In genomic region chr3L:10922973-10923372, dm6 we compare ENCODE assay signal across 3 fruit fly cellular contexts.
A peak's percentile ranks its signal among the peaks of the same experiment; 100 is the strongest.
TF ChIP-seq lines count a peak whose summit lies in the region.

No protein-coding gene starts in this region.

- TF ChIP-seq CTCF in whole organism, embryonic (GFP tag; optimal IDR thresholded peaks at IDR 0.05; lab: Kevin White, UChicago) = no peak

TF ChIP-seq in whole organism, embryonic, 481 proteins besides CTCF, POLR2A, EP300 and RAD21:
- TF ChIP-seq CG4424 (GFP tag; optimal IDR thresholded peaks at IDR 0.05; lab: Kevin White, UChicago) = no peak
- peak; percentile 33; the same call in 1 of the 2 replicates for TF ChIP-seq Drgx (GFP tag; IDR thresholded peaks at IDR 0.05; lab: Robert Waterston, UW)
- TF ChIP-seq CG17912 (GFP tag; optimal IDR thresholded peaks at IDR 0.05; lab: Kevin White, UChicago) = no peak
- no peak for TF ChIP-seq CG7963 (GFP tag; IDR thresholded peaks at IDR 0.05; lab: Robert Waterston, UW; ENCODE audit: partially characterized antibody)
- TF ChIP-seq tio (GFP tag; optimal IDR thresholded peaks at IDR 0.05; lab: Kevin White, UChicago) = no peak
- no peak for TF ChIP-seq CG12104 (GFP tag; optimal IDR thresholded peaks at IDR 0.05; lab: Kevin White, UChicago)
- no peak for TF ChIP-seq Xbp1 (GFP tag; optimal IDR thresholded peaks at IDR 0.05; lab: Kevin White, UChicago)
- TF ChIP-seq CG2120 (GFP tag; optimal IDR thresholded peaks at IDR 0.05; lab: Kevin White, UChicago) = no peak
- no peak for TF ChIP-seq emc (GFP tag; optimal IDR thresholded peaks at IDR 0.05; lab: Kevin White, UChicago)
- no peak for TF ChIP-seq CG2116 (GFP tag; optimal IDR thresholded peaks at IDR 0.05; lab: Kevin White, UChicago)
- no peak for TF ChIP-seq C15 (GFP tag; IDR thresholded peaks at IDR 0.05; lab: Robert Waterston, UW)
- TF ChIP-seq wek (GFP tag; optimal IDR thresholded peaks at IDR 0.05; lab: Kevin White, UChicago) = no peak
- TF ChIP-seq Chrac-16 (GFP tag; optimal IDR thresholded peaks at IDR 0.05; lab: Kevin White, UChicago) = no peak
- TF ChIP-seq Lpt (GFP tag; optimal IDR thresholded peaks at IDR 0.05; lab: Kevin White, UChicago) = no peak
- no peak for TF ChIP-seq ac (GFP tag; optimal IDR thresholded peaks at IDR 0.05; lab: Kevin White, UChicago)
- TF ChIP-seq nom (GFP tag; optimal IDR thresholded peaks at IDR 0.05; lab: Kevin White, UChicago) = peak; percentile 9
- no peak for TF ChIP-seq CG11398 (GFP tag; optimal IDR thresholded peaks at IDR 0.05; lab: Kevin White, UChicago)
- no peak for TF ChIP-seq CG32772 (GFP tag; IDR thresholded peaks at IDR 0.05; lab: Robert Waterston, UW)
- no peak for TF ChIP-seq CG32767 (GFP tag; IDR thresholded peaks at IDR 0.05; lab: Robert Waterston, UW)
- TF ChIP-seq psq (GFP tag; optimal IDR thresholded peaks at IDR 0.05; lab: Kevin White, UChicago) = no peak
- TF ChIP-seq CG4730 (GFP tag; IDR thresholded peaks at IDR 0.05; lab: Robert Waterston, UW) = no peak
- TF ChIP-seq CG3281 (GFP tag; optimal IDR thresholded peaks at IDR 0.05; lab: Kevin White, UChicago) = no peak
- TF ChIP-seq cas (GFP tag; IDR thresholded peaks at IDR 0.05; lab: Robert Waterston, UW) = no peak
- TF ChIP-seq bsh (GFP tag; optimal IDR thresholded peaks at IDR 0.05; lab: Kevin White, UChicago) = peak in 1 of 2 experiments; percentile 52

TF ChIP-seq in whole organism, prepupa, 60 proteins besides CTCF, POLR2A, EP300 and RAD21 (continues in another document):
- no peak for TF ChIP-seq Sox15 (GFP tag; optimal IDR thresholded peaks at IDR 0.05; lab: Kevin White, UChicago)
- no peak for TF ChIP-seq CG11294 (GFP tag; IDR thresholded peaks at IDR 0.05; lab: Robert Waterston, UW)
- peak; percentile 30 for TF ChIP-seq CG6276 (GFP tag; optimal IDR thresholded peaks at IDR 0.05; lab: Kevin White, UChicago)
- TF ChIP-seq Eip78C (GFP tag; lab: Kevin White, UChicago) = peak; percentile 88
- TF ChIP-seq CG10631 (GFP tag; optimal IDR thresholded peaks at IDR 0.05; lab: Kevin White, UChicago) = peak; percentile 77
- peak; percentile 76 for TF ChIP-seq CG32006 (GFP tag; optimal IDR thresholded peaks at IDR 0.05; lab: Kevin White, UChicago)
- TF ChIP-seq CG3919 (GFP tag; optimal IDR thresholded peaks at IDR 0.05; lab: Kevin White, UChicago) = no peak
- no peak for TF ChIP-seq fkh (GFP tag; optimal IDR thresholded peaks at IDR 0.05; lab: Kevin White, UChicago)
- TF ChIP-seq Smox (GFP tag; optimal IDR thresholded peaks at IDR 0.05; lab: Kevin White, UChicago) = no peak
- no peak for TF ChIP-seq Hr39 (GFP tag; optimal IDR thresholded peaks at IDR 0.05; lab: Kevin White, UChicago)
- TF ChIP-seq Eip93F (GFP tag; optimal IDR thresholded peaks at IDR 0.05; lab: Kevin White, UChicago) = no peak
- no peak for TF ChIP-seq esn (GFP tag; optimal IDR thresholded peaks at IDR 0.05; lab: Kevin White, UChicago)
- peak; percentile 31 for TF ChIP-seq CG8632 (GFP tag; optimal IDR thresholded peaks at IDR 0.05; lab: Kevin White, UChicago)
- TF ChIP-seq CG4318 (GFP tag; optimal IDR thresholded peaks at IDR 0.05; lab: Kevin White, UChicago) = peak; percentile 56
- peak; percentile 68 for TF ChIP-seq CG15336 (GFP tag; IDR thresholded peaks at IDR 0.05; lab: Robert Waterston, UW)
- TF ChIP-seq OdsH (GFP tag; optimal IDR thresholded peaks at IDR 0.05; lab: Kevin White, UChicago) = peak; percentile 51
- no peak for TF ChIP-seq CG7368 (GFP tag; optimal IDR thresholded peaks at IDR 0.05; lab: Kevin White, UChicago)
- TF ChIP-seq net (GFP tag; optimal IDR thresholded peaks at IDR 0.05; lab: Kevin White, UChicago) = peak; percentile 14
- peak; percentile 45 for TF ChIP-seq CG34406 (GFP tag; optimal IDR thresholded peaks at IDR 0.05; lab: Kevin White, UChicago)
- no peak for TF ChIP-seq cyc (GFP tag; optimal IDR thresholded peaks at IDR 0.05; lab: Kevin White, UChicago)
- TF ChIP-seq spab (GFP tag; optimal IDR thresholded peaks at IDR 0.05; lab: Kevin White, UChicago) = peak; percentile 68
- peak; percentile 33 for TF ChIP-seq CG6808 (GFP tag; optimal IDR thresholded peaks at IDR 0.05; lab: Kevin White, UChicago)
- peak; percentile 49 for TF ChIP-seq achi (GFP tag; optimal IDR thresholded peaks at IDR 0.05; lab: Kevin White, UChicago)
- TF ChIP-seq fd59A (GFP tag; optimal IDR thresholded peaks at IDR 0.05; lab: Kevin White, UChicago) = peak; percentile 50
- peak in 1 of 2 experiments; percentile 46 for TF ChIP-seq salr (GFP tag; optimal IDR thresholded peaks at IDR 0.05; lab: Kevin White, UChicago)
- TF ChIP-seq CG16779 (tag; optimal IDR thresholded peaks at IDR 0.05; lab: Kevin White, UChicago) = peak; percentile 3
- TF ChIP-seq ss (GFP tag; optimal IDR thresholded peaks at IDR 0.05; lab: Kevin White, UChicago) = peak; percentile 74 to 79
- no peak for TF ChIP-seq Hr38 (GFP tag; optimal IDR thresholded peaks at IDR 0.05; lab: Kevin White, UChicago)
- TF ChIP-seq CG6854 (GFP tag; optimal IDR thresholded peaks at IDR 0.05; lab: Kevin White, UChicago) = no peak
- TF ChIP-seq CG10669 (GFP tag; optimal IDR thresholded peaks at IDR 0.05; lab: Kevin White, UChicago) = peak; percentile 63
- peak; percentile 85 for TF ChIP-seq dsx (GFP tag; optimal IDR thresholded peaks at IDR 0.05; lab: Kevin White, UChicago; ENCODE audit: poor library complexity, severe bottlenecking)
- peak; percentile 86 for TF ChIP-seq Ets96B (tag; optimal IDR thresholded peaks at IDR 0.05; lab: Kevin White, UChicago)
- TF ChIP-seq acj6 (GFP tag; optimal IDR thresholded peaks at IDR 0.05; lab: Kevin White, UChicago) = peak; percentile 30
- TF ChIP-seq CG1621 (tag; optimal IDR thresholded peaks at IDR 0.05; lab: Kevin White, UChicago) = peak; percentile 21
- peak; percentile 84 for TF ChIP-seq CG3032 (tag; optimal IDR thresholded peaks at IDR 0.05; lab: Kevin White, UChicago)
- TF ChIP-seq CG11762 (GFP tag; optimal IDR thresholded peaks at IDR 0.05; lab: Kevin White, UChicago; ENCODE audit: insufficient read depth) = no peak

TF ChIP-seq in whole organism, pupa, 21 proteins besides CTCF, POLR2A, EP300 and RAD21:
- TF ChIP-seq CG4496 (GFP tag; IDR thresholded peaks at IDR 0.05; lab: Robert Waterston, UW) (no peak), CG15710 (tag; optimal IDR thresholded peaks at IDR 0.05; lab: Kevin White, UChicago) (peak; percentile 84), CG13204 (GFP tag; optimal IDR thresholded peaks at IDR 0.05; lab: Kevin White, UChicago) (no peak), CG9948 (tag; optimal IDR thresholded peaks at IDR 0.05; lab: Kevin White, UChicago) (peak; percentile 86), Pif1B (GFP tag; optimal IDR thresholded peaks at IDR 0.05; lab: Kevin White, UChicago) (no peak), CG32121 (GFP tag; IDR thresholded peaks at IDR 0.05; lab: Robert Waterston, UW) (no peak), CG8301 (tag; optimal IDR thresholded peaks at IDR 0.05; lab: Kevin White, UChicago) (peak; percentile 66), CG8159 (tag; optimal IDR thresholded peaks at IDR 0.05; lab: Kevin White, UChicago) (peak; percentile 85), D1 (tag; optimal IDR thresholded peaks at IDR 0.05; lab: Kevin White, UChicago) (peak; percentile 41), CG34367 (tag; optimal IDR thresholded peaks at IDR 0.05; lab: Kevin White, UChicago) (peak; percentile 73), CG14655 (GFP tag; optimal IDR thresholded peaks at IDR 0.05; lab: Kevin White, UChicago) (peak; percentile 79), CG17806 (tag; optimal IDR thresholded peaks at IDR 0.05; lab: Kevin White, UChicago) (peak; percentile 78), CG12605 (GFP tag; IDR thresholded peaks at IDR 0.05; lab: Robert Waterston, UW) (no peak), Snoo (tag; optimal IDR thresholded peaks at IDR 0.05; lab: Kevin White, UChicago) (no peak), rn (GFP tag; IDR thresholded peaks at IDR 0.05; lab: Robert Waterston, UW) (no peak), CG10348 (GFP tag; IDR thresholded peaks at IDR 0.05; lab: Robert Waterston, UW) (no peak), Ets98B (GFP tag; IDR thresholded peaks at IDR 0.05; lab: Robert Waterston, UW) (no peak), gl (tag; optimal IDR thresholded peaks at IDR 0.05; lab: Kevin White, UChicago) (peak; percentile 35), EcR (GFP tag; optimal IDR thresholded peaks at IDR 0.05; lab: Kevin White, UChicago) (peak; percentile 19)
TF ChIP-seq in whole organism, pupa: peak in this region for 10.

Comparison
In these comparisons a context has a peak if more than half of its experiments do, and no peak if none do; other contexts are left out.
1. Of the 7 proteins assayed by ChIP-seq in both whole organism, embryonic and whole organism, prepupa: peak only in whole organism, embryonic: none; only in whole organism, prepupa: CG16779; in both: none; in neither: 6.